Fruit fly (Drosophila melanogaster) whole organism, prepupa: ENCODE data around the gene Tsp29Fb.
A peak's percentile ranks its signal among the peaks of the same experiment; 100 is the strongest.

Experiments
- Blimp-1 ChIP-seq: fragments of 200-800 bp; sonication (Bioruptor generic); optimal IDR thresholded peaks from 3 replicates; lab custom pipeline; 2017; ENCODE audit warnings: missing biosample characterization, missing genetic modification characterization, mild to moderate bottlenecking, moderate library complexity, missing genetic modification reagents
- CG10631 ChIP-seq: fragments of 200-800 bp; sonication (Bioruptor generic); optimal IDR thresholded peaks from 2 replicates; lab custom pipeline; 2016; ENCODE audit warnings: missing biosample characterization, missing genetic modification characterization
- CG11294 ChIP-seq: fragments of 200-800 bp; sonication (Bioruptor generic); IDR thresholded peaks from 2 replicates; pipeline ENCODE4 v1.3.6; 2022; ENCODE audit warnings: missing biosample characterization, missing genetic modification characterization
- CG11762 ChIP-seq: fragments of 200-800 bp; sonication (Bioruptor generic); optimal IDR thresholded peaks from 3 replicates; lab custom pipeline; 2016; ENCODE audit warnings: missing biosample characterization, missing genetic modification characterization; ENCODE audit not compliant: insufficient read depth
- CG11902 ChIP-seq: fragments of 200-800 bp; sonication (Bioruptor generic); optimal IDR thresholded peaks from 3 replicates; lab custom pipeline; 2016; ENCODE audit warnings: missing biosample characterization, missing genetic modification characterization
- CG15336 ChIP-seq: fragments of 200-800 bp; sonication (Bioruptor generic); IDR thresholded peaks from 2 replicates; pipeline ENCODE4 v1.3.6; 2022; ENCODE audit warnings: missing biosample characterization, missing genetic modification characterization
- CG1621 ChIP-seq: fragments of 200-800 bp; sonication (Bioruptor generic); optimal IDR thresholded peaks from 3 replicates; lab custom pipeline; 2018; ENCODE audit warnings: missing biosample characterization, mild to moderate bottlenecking, missing genetic modification characterization
- CG16779 ChIP-seq: fragments of 200-800 bp; sonication (Bioruptor generic); optimal IDR thresholded peaks from 3 replicates; lab custom pipeline; 2017; ENCODE audit warnings: missing biosample characterization, mild to moderate bottlenecking, missing genetic modification characterization
- CG3032 ChIP-seq: fragments of 200-800 bp; optimal IDR thresholded peaks from 2 replicates; lab custom pipeline; 2019; ENCODE audit warnings: missing biosample characterization, mild to moderate bottlenecking, missing genetic modification characterization, moderate library complexity
- CG31627 ChIP-seq: fragments of 200-800 bp; sonication (Bioruptor generic); optimal IDR thresholded peaks from 3 replicates; lab custom pipeline; 2016; ENCODE audit warnings: missing biosample characterization, missing genetic modification characterization
- CG32006 ChIP-seq: fragments of 200-800 bp; sonication (Bioruptor generic); optimal IDR thresholded peaks from 3 replicates; lab custom pipeline; 2017; ENCODE audit warnings: missing biosample characterization, mild to moderate bottlenecking, missing genetic modification characterization
- CG34406 ChIP-seq: fragments of 200-800 bp; sonication (Bioruptor generic); optimal IDR thresholded peaks from 3 replicates; lab custom pipeline; 2016; ENCODE audit warnings: missing biosample characterization, missing genetic modification characterization
- CG3919 ChIP-seq: fragments of 200-800 bp; sonication (Bioruptor generic); optimal IDR thresholded peaks from 3 replicates; lab custom pipeline; 2016; ENCODE audit warnings: missing biosample characterization, missing genetic modification characterization
- CG4318 ChIP-seq: fragments of 200-800 bp; sonication (Bioruptor generic); optimal IDR thresholded peaks from 3 replicates; lab custom pipeline; 2017; ENCODE audit warnings: missing biosample characterization, mild to moderate bottlenecking, missing genetic modification characterization
- CG6276 ChIP-seq: fragments of 200-800 bp; sonication (Bioruptor generic); optimal IDR thresholded peaks from 2 replicates; lab custom pipeline; 2017; ENCODE audit warnings: missing biosample characterization, mild to moderate bottlenecking, missing genetic modification characterization
- CG6792 ChIP-seq: fragments of 200-800 bp; sonication (Bioruptor generic); optimal IDR thresholded peaks from 3 replicates; lab custom pipeline; 2016; ENCODE audit warnings: missing biosample characterization, missing genetic modification characterization
- CG6808 ChIP-seq: fragments of 200-800 bp; sonication (Bioruptor generic); optimal IDR thresholded peaks from 3 replicates; lab custom pipeline; 2017; ENCODE audit warnings: missing biosample characterization, missing genetic modification characterization, mild to moderate bottlenecking, moderate library complexity, missing genetic modification reagents
- CG6854 ChIP-seq: fragments of 200-800 bp; sonication (Bioruptor generic); optimal IDR thresholded peaks from 2 replicates; lab custom pipeline; 2017; ENCODE audit warnings: missing biosample characterization, mild to moderate bottlenecking, missing genetic modification characterization
- CG7368 ChIP-seq: fragments of 200-800 bp; sonication (Bioruptor generic); optimal IDR thresholded peaks from 3 replicates; lab custom pipeline; 2016; ENCODE audit warnings: missing biosample characterization, missing genetic modification characterization
- CG8119 ChIP-seq: fragments of 200-800 bp; sonication (Bioruptor generic); IDR thresholded peaks from 3 replicates; pipeline ENCODE4 v1.3.6; 2022; ENCODE audit warnings: missing biosample characterization, missing genetic modification characterization
- CG8319 ChIP-seq: fragments of 200-800 bp; sonication (Bioruptor generic); optimal IDR thresholded peaks from 3 replicates; lab custom pipeline; 2016; ENCODE audit warnings: missing biosample characterization, missing genetic modification characterization
- CG8632 ChIP-seq: fragments of 200-800 bp; sonication (Bioruptor generic); optimal IDR thresholded peaks from 3 replicates; lab custom pipeline; 2016; ENCODE audit warnings: missing biosample characterization, missing genetic modification characterization
- CG9139 ChIP-seq: fragments of 200-800 bp; sonication (Bioruptor generic); optimal IDR thresholded peaks from 3 replicates; lab custom pipeline; 2017; ENCODE audit warnings: missing biosample characterization, mild to moderate bottlenecking, missing genetic modification characterization
- Eip75B ChIP-seq: fragments of 200-800 bp; sonication (Bioruptor generic); optimal IDR thresholded peaks from 3 replicates; lab custom pipeline; 2016; ENCODE audit warnings: missing biosample characterization, missing genetic modification characterization
- Eip78C ChIP-seq: fragments of 200-800 bp; sonication (Bioruptor generic); peaks from one replicate; lab custom pipeline; 2016; ENCODE audit warnings: missing biosample characterization, missing genetic modification characterization
- Eip93F ChIP-seq: fragments of 200-800 bp; sonication (Bioruptor generic); optimal IDR thresholded peaks from 2 replicates; lab custom pipeline; 2016; ENCODE audit warnings: missing biosample characterization, mild to moderate bottlenecking, missing genetic modification characterization
- Ets21C ChIP-seq: fragments of 200-800 bp; sonication (Bioruptor generic); optimal IDR thresholded peaks from 3 replicates; lab custom pipeline; 2016; ENCODE audit warnings: missing biosample characterization, missing genetic modification characterization
- Ets96B ChIP-seq: fragments of 200-800 bp; optimal IDR thresholded peaks from 2 replicates; lab custom pipeline; 2019; ENCODE audit warnings: missing biosample characterization, mild to moderate bottlenecking, missing genetic modification characterization, moderate library complexity
- Gug ChIP-seq: fragments of 200-800 bp; sonication (Bioruptor generic); IDR thresholded peaks from 2 replicates; pipeline ENCODE4 v1.3.6; 2022; ENCODE audit warnings: missing biosample characterization, missing genetic modification characterization
- Hr4 ChIP-seq: fragments of 200-800 bp; sonication (Bioruptor generic); optimal IDR thresholded peaks from 3 replicates; lab custom pipeline; 2016; ENCODE audit warnings: missing biosample characterization, missing genetic modification characterization
- Lpt ChIP-seq: fragments of 200-800 bp; sonication (Bioruptor generic); optimal IDR thresholded peaks from 3 replicates; lab custom pipeline; 2016; ENCODE audit warnings: missing biosample characterization, missing genetic modification characterization
- Met ChIP-seq: fragments of 200-800 bp; sonication (Bioruptor generic); optimal IDR thresholded peaks from 3 replicates; lab custom pipeline; 2016; ENCODE audit warnings: missing biosample characterization, missing genetic modification characterization
- OdsH ChIP-seq: fragments of 200-800 bp; sonication (Bioruptor generic); optimal IDR thresholded peaks from 3 replicates; lab custom pipeline; 2016; ENCODE audit warnings: missing biosample characterization, missing genetic modification characterization
- Smox ChIP-seq: fragments of 200-800 bp; sonication (Bioruptor generic); optimal IDR thresholded peaks from 3 replicates; lab custom pipeline; 2016; ENCODE audit warnings: missing biosample characterization, missing genetic modification characterization
- Sox14 ChIP-seq: fragments of 200-800 bp; sonication (Bioruptor generic); optimal IDR thresholded peaks from 3 replicates; lab custom pipeline; 2016; ENCODE audit warnings: missing biosample characterization, missing genetic modification characterization
- Sox15 ChIP-seq: fragments of 200-800 bp; sonication (Bioruptor generic); optimal IDR thresholded peaks from 3 replicates; lab custom pipeline; 2016; ENCODE audit warnings: missing biosample characterization, missing genetic modification characterization
- acj6 ChIP-seq: fragments of 200-800 bp; sonication (Bioruptor generic); optimal IDR thresholded peaks from 3 replicates; lab custom pipeline; 2016; ENCODE audit warnings: missing biosample characterization, missing genetic modification characterization
- cyc ChIP-seq: fragments of 200-800 bp; sonication (Bioruptor generic); optimal IDR thresholded peaks from 3 replicates; lab custom pipeline; 2016; ENCODE audit warnings: missing biosample characterization, missing genetic modification characterization
- dac ChIP-seq: fragments of 200-800 bp; sonication (Bioruptor generic); optimal IDR thresholded peaks from 2 replicates; lab custom pipeline; 2017; ENCODE audit warnings: missing biosample characterization, mild to moderate bottlenecking, missing genetic modification characterization
- dsx ChIP-seq: fragments of 200-800 bp; optimal IDR thresholded peaks from 3 replicates; lab custom pipeline; 2019; ENCODE audit warnings: missing biosample characterization, mild to moderate bottlenecking, missing genetic modification characterization, moderate library complexity; ENCODE audit not compliant: poor library complexity, severe bottlenecking
- eg ChIP-seq: fragments of 200-800 bp; sonication (Bioruptor generic); IDR thresholded peaks from 3 replicates; pipeline ENCODE4 v1.3.6; 2022; ENCODE audit warnings: missing biosample characterization, missing genetic modification characterization
- esn ChIP-seq: fragments of 200-800 bp; sonication (Bioruptor generic); optimal IDR thresholded peaks from 2 replicates; lab custom pipeline; 2016; ENCODE audit warnings: missing biosample characterization, mild to moderate bottlenecking, missing genetic modification characterization, moderate library complexity
- fd59A ChIP-seq: fragments of 200-800 bp; sonication (Bioruptor generic); optimal IDR thresholded peaks from 2 replicates; lab custom pipeline; 2017; ENCODE audit warnings: missing biosample characterization, mild to moderate bottlenecking, missing genetic modification characterization, missing genetic modification reagents
- fd85E ChIP-seq: fragments of 200-800 bp; sonication (Bioruptor generic); optimal IDR thresholded peaks from 3 replicates; lab custom pipeline; 2016; ENCODE audit warnings: missing biosample characterization, missing genetic modification characterization
- ss ChIP-seq, 2 experiments: fragments of 200-800 bp; sonication (Bioruptor generic); optimal IDR thresholded peaks; 2 replicates in 1 of 2; 3 replicates in 1 of 2; lab custom pipeline; 2017 to 2018; ENCODE audit warnings: mild to moderate bottlenecking in 2 of 2, missing biosample characterization in 2 of 2, missing genetic modification characterization in 2 of 2, moderate library complexity in 1 of 2
- svp ChIP-seq: fragments of 200-800 bp; sonication (Bioruptor generic); peaks from one replicate; lab custom pipeline; 2016; ENCODE audit warnings: missing biosample characterization, missing genetic modification characterization
- topi ChIP-seq: fragments of 200-800 bp; sonication (Bioruptor generic); optimal IDR thresholded peaks from 3 replicates; lab custom pipeline; 2016; ENCODE audit warnings: missing biosample characterization, missing genetic modification characterization
- vri ChIP-seq: fragments of 200-800 bp; sonication (Bioruptor generic); optimal IDR thresholded peaks from 3 replicates; lab custom pipeline; 2016; ENCODE audit warnings: missing biosample characterization, mild to moderate bottlenecking, missing genetic modification characterization

The Tsp29Fb gene

DNA sequence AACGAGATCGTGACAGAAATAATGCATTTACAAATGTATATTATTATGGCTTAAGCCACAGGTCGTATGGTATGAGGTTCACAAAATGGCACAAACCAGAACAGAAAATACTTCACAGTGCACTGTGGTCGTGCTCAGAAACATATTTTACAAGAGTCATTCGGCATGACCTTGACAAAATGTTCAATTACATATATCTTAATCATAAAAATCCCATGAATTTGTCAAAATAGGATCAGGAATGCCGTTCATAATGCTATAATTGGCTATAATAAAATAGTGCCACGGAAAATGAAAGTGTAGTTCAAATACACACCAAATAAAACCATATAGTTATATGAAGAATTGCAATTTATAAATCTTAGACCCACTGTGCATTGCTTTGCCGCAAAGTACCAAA lies 17.6 kb upstream of the Tsp29Fb start (continued):
- TF ChIP-seq CG7368 (GFP tag; lab: Kevin White, UChicago) (no peak), Eip93F (GFP tag; lab: Kevin White, UChicago) (no peak), CG32006 (GFP tag; lab: Kevin White, UChicago) (peak; percentile 76), Blimp-1 (GFP tag; lab: Kevin White, UChicago) (no peak), topi (GFP tag; lab: Kevin White, UChicago) (no peak), CG6792 (peak; percentile 14), CG3032 (tag; lab: Kevin White, UChicago) (peak; percentile 72), Sox15 (GFP tag; lab: Kevin White, UChicago) (no peak), Smox (GFP tag; lab: Kevin White, UChicago) (no peak), CG16779 (tag; lab: Kevin White, UChicago) (no peak), CG9139 (GFP tag; lab: Kevin White, UChicago) (no peak), CG1621 (peak; percentile 25)

DNA sequence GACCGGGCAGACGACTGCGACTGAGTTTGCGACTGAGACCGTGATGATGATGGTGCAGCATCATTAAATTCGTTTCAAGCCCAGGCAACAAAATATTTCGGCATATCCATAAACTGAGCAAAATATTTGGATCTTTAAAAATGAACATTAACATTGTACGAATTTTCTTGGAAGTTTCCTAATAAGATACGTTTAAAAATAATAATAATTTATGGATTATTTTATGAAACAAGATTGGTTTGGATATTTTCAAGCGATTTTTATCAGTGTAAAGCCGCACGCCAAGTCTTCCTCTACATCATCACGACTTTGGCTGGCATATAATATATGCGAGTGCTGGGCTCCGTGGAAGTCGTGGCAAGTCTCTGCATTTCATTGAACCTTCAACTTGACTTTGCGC lies 16.9 kb upstream of the Tsp29Fb start:
- no peak for TF ChIP-seq fd85E (GFP tag; lab: Kevin White, UChicago)
- TF ChIP-seq Smox (GFP tag; lab: Kevin White, UChicago), result peak; percentile 79
- peak; percentile 46 for TF ChIP-seq CG9139 (GFP tag; lab: Kevin White, UChicago)
- peak; percentile 72 for TF ChIP-seq CG11762 (GFP tag; lab: Kevin White, UChicago)
- peak; percentile 63 for TF ChIP-seq Met (GFP tag; lab: Kevin White, UChicago)
- peak; percentile 63 for TF ChIP-seq CG6808 (GFP tag; lab: Kevin White, UChicago)
- peak; percentile 68 for TF ChIP-seq cyc (GFP tag; lab: Kevin White, UChicago)
- peak; percentile 84 for TF ChIP-seq CG6792
- peak; percentile 64 for TF ChIP-seq CG7368 (GFP tag; lab: Kevin White, UChicago)
- peak; percentile 32 for TF ChIP-seq dac
- TF ChIP-seq Sox14 (GFP tag; lab: Kevin White, UChicago), result peak; percentile 64
- TF ChIP-seq CG10631 (GFP tag; lab: Kevin White, UChicago), result peak; percentile 78
- peak; percentile 39 for TF ChIP-seq Ets21C
- TF ChIP-seq CG3032 (tag; lab: Kevin White, UChicago), result peak; percentile 81
- TF ChIP-seq CG15336 (GFP tag; lab: Robert Waterston, UW), result peak; percentile 85
- peak; percentile 60 for TF ChIP-seq CG6276
- peak; percentile 84 for TF ChIP-seq Ets96B (tag; lab: Kevin White, UChicago)
- peak; percentile 91 for TF ChIP-seq svp (GFP tag; lab: Kevin White, UChicago)
- TF ChIP-seq acj6 (GFP tag; lab: Kevin White, UChicago), result peak; percentile 78
- TF ChIP-seq Sox15 (GFP tag; lab: Kevin White, UChicago), result peak; percentile 31
- peak; percentile 76 for TF ChIP-seq vri
- TF ChIP-seq CG11902 (GFP tag; lab: Kevin White, UChicago), result peak; percentile 58
- peak; percentile 56 for TF ChIP-seq Gug (GFP tag; lab: Robert Waterston, UW)
- TF ChIP-seq CG31627 (GFP tag; lab: Kevin White, UChicago), result peak; percentile 58
- TF ChIP-seq CG3919, result peak; percentile 85
- TF ChIP-seq CG1621, result peak; percentile 33
- TF ChIP-seq Lpt (GFP tag; lab: Kevin White, UChicago), result peak; percentile 61
- TF ChIP-seq ss (GFP tag; optimal IDR thresholded peaks at IDR 0.05; lab: Kevin White, UChicago), result peak; percentile 69 to 78
- TF ChIP-seq Blimp-1 (GFP tag; lab: Kevin White, UChicago), result peak; percentile 24
- peak; percentile 51 for TF ChIP-seq CG16779 (tag; lab: Kevin White, UChicago)
- TF ChIP-seq topi (GFP tag; lab: Kevin White, UChicago), result peak; percentile 82
- peak; percentile 96 for TF ChIP-seq Eip78C (GFP tag; lab: Kevin White, UChicago)
- peak; percentile 77 for TF ChIP-seq CG8632 (GFP tag; lab: Kevin White, UChicago)
- TF ChIP-seq dsx (GFP tag; lab: Kevin White, UChicago), result peak; percentile 87
- peak; percentile 41; the same call in 1 of the 2 replicates for TF ChIP-seq CG11294
- TF ChIP-seq esn (GFP tag; lab: Kevin White, UChicago), result peak; percentile 87
- TF ChIP-seq CG32006 (GFP tag; lab: Kevin White, UChicago), result peak; percentile 75
- peak; percentile 82 for TF ChIP-seq CG34406 (GFP tag; lab: Kevin White, UChicago)
- peak; percentile 82 for TF ChIP-seq OdsH
- TF ChIP-seq CG4318 (GFP tag; lab: Kevin White, UChicago), result peak; percentile 57
- TF ChIP-seq Hr4 (GFP tag; lab: Kevin White, UChicago), result peak; percentile 76
- TF ChIP-seq CG6854 (GFP tag; lab: Kevin White, UChicago), result peak; percentile 9
- peak; percentile 77 for TF ChIP-seq CG8319 (GFP tag; lab: Kevin White, UChicago)
- TF ChIP-seq CG8119 (GFP tag; lab: Robert Waterston, UW), result peak; percentile 80
- peak; percentile 72 for TF ChIP-seq eg (GFP tag; lab: Robert Waterston, UW)
- TF ChIP-seq Eip75B (GFP tag; lab: Kevin White, UChicago), result peak; percentile 80
- TF ChIP-seq fd59A (GFP tag; lab: Kevin White, UChicago), result peak; percentile 49
